Worm (Caenorhabditis elegans) whole organism, late embryonic: Measurements from ENCODE around the gene ZK1307.8.

Experiments
- C38D4.7 ChIP-seq: fragments of 200-800 bp; sonication (Bioruptor generic); optimal IDR thresholded peaks from 2 replicates; lab custom pipeline; 2018; ENCODE audit warnings: mild to moderate bottlenecking, missing genetic modification characterization, moderate library complexity, missing compliant biosample characterization
- F13H6.1 ChIP-seq: sonication (generic microtip); optimal IDR thresholded peaks from 2 replicates; lab custom pipeline; 2016; ENCODE audit warnings: missing genetic modification characterization, missing compliant biosample characterization
- ama-1 ChIP-seq: fragments of 150-350 bp; optimal IDR thresholded peaks from 2 replicates; lab custom pipeline; 2014
- dmd-4 ChIP-seq: sonication (generic microtip); optimal IDR thresholded peaks from 2 replicates; lab custom pipeline; 2016; ENCODE audit warnings: borderline replicate concordance, missing genetic modification characterization, missing compliant biosample characterization
- dve-1 ChIP-seq: sonication (generic microtip); optimal IDR thresholded peaks from 2 replicates; lab custom pipeline; 2017; ENCODE audit warnings: antibody characterized with exemption, mild to moderate bottlenecking, missing genetic modification characterization, missing compliant biosample characterization
- elt-2 ChIP-seq: sonication (generic microtip); optimal IDR thresholded peaks from 2 replicates; lab custom pipeline; 2016; ENCODE audit warnings: missing genetic modification reagents, missing genetic modification characterization, missing compliant biosample characterization
- fkh-10 ChIP-seq: fragments of 150-350 bp; optimal IDR thresholded peaks from 2 replicates; lab custom pipeline; 2014; ENCODE audit warnings: missing biosample characterization, missing genetic modification reagents, missing genetic modification characterization
- nhr-11 ChIP-seq: fragments of 150-350 bp; optimal IDR thresholded peaks from 2 replicates; lab custom pipeline; 2014; ENCODE audit warnings: missing biosample characterization, missing genetic modification characterization
- tbx-2 ChIP-seq: sonication (generic microtip); optimal IDR thresholded peaks from 2 replicates; lab custom pipeline; 2016; ENCODE audit warnings: missing genetic modification characterization, missing compliant biosample characterization

DNA sequence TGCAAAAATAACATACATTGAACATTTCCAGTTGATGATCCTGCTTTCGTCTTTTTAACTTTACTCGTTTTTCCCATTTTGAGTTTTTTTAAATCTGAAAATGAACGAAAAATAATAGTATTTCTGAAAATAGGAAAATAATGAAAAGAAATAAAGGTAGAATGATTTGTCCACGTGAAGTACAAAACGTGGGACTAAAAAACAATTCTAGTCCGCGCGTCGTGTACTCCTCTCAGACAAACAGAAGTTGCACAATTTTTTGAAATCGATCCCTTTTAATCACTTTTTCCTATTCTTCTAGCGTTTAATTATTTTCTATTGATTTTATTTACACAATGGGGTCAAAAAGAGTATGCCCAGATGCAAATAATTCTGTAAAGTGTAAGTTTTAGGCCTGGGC, 33.3 kb upstream of the ZK1307.8 start, which contains the start of the genes E02H1.1 and tag-124:
- TF ChIP-seq dve-1 (no peak), ama-1 (lab: Kevin White, UChicago) (no peak), C38D4.7 (no peak), fkh-10 (GFP tag; lab: Kevin White, UChicago) (no peak), nhr-11 (tag; lab: Kevin White, UChicago) (no peak), tbx-2 (peak; percentile 71), elt-2 (tag; lab: Kevin White, UChicago) (peak; percentile 56), F13H6.1 (peak; percentile 52), dmd-4 (tag; lab: Kevin White, UChicago) (no peak)
